Worm (Caenorhabditis elegans) whole organism, L4 larva: Measurements from ENCODE around the gene F42A9.6.

Experiments used
- D1046.2 ChIP-seq: fragments of 200-800 bp; sonication (Bioruptor generic); IDR thresholded peaks from 2 replicates; pipeline ENCODE4 v1.3.6; 2022; ENCODE audit warnings: missing genetic modification characterization, missing compliant biosample characterization
- T26A8.4 ChIP-seq: fragments of 200-800 bp; sonication (Bioruptor generic); IDR thresholded peaks from 2 replicates; pipeline ENCODE4 v1.3.6; 2022; ENCODE audit warnings: missing genetic modification characterization, missing compliant biosample characterization
- Y105C5A.15 ChIP-seq: fragments of 200-800 bp; sonication (Bioruptor generic); IDR thresholded peaks from 2 replicates; pipeline ENCODE4 v1.3.6; 2022; ENCODE audit warnings: missing genetic modification characterization, missing compliant biosample characterization
- Y5F2A.4 ChIP-seq: fragments of 200-800 bp; sonication (Bioruptor generic); optimal IDR thresholded peaks from 2 replicates; lab custom pipeline; 2018; ENCODE audit warnings: mild to moderate bottlenecking, missing genetic modification characterization, missing compliant biosample characterization
- aha-1 ChIP-seq: fragments of 150-350 bp; peaks from one replicate; lab custom pipeline; 2014; ENCODE audit warnings: missing biosample characterization, missing genetic modification characterization
- arid-1 ChIP-seq: fragments of 200-800 bp; sonication (Bioruptor generic); conservative IDR thresholded peaks from 2 replicates; pipeline ENCODE4 v1.3.6; 2022; ENCODE audit warnings: missing genetic modification reagents, missing genetic modification characterization, missing compliant biosample characterization
- ctbp-1 ChIP-seq: fragments of 200-800 bp; sonication (Bioruptor generic); IDR thresholded peaks from 2 replicates; pipeline ENCODE4 v1.3.6; 2022; ENCODE audit warnings: missing genetic modification reagents, missing genetic modification characterization, missing compliant biosample characterization
- dmd-6 ChIP-seq: fragments of 200-800 bp; sonication (Bioruptor generic); IDR thresholded peaks from 2 replicates; pipeline ENCODE4 v1.3.6; 2022; ENCODE audit warnings: missing genetic modification reagents, missing genetic modification characterization, missing compliant biosample characterization
- dpl-1 ChIP-seq: fragments of 150-350 bp; optimal IDR thresholded peaks from 2 replicates; lab custom pipeline; 2014; ENCODE audit warnings: missing biosample characterization, missing genetic modification reagents, missing genetic modification characterization
- egl-27 ChIP-seq: sonication (generic microtip); optimal IDR thresholded peaks from 3 replicates; lab custom pipeline; 2017; ENCODE audit warnings: missing biosample characterization, missing genetic modification reagents, missing genetic modification characterization
- egl-43 ChIP-seq: fragments of 200-800 bp; sonication (Bioruptor generic); IDR thresholded peaks from 2 replicates; pipeline ENCODE4 v1.3.6; 2022; ENCODE audit warnings: missing genetic modification reagents, missing genetic modification characterization, missing compliant biosample characterization
- fkh-10 ChIP-seq: fragments of 150-350 bp; optimal IDR thresholded peaks from 2 replicates; lab custom pipeline; 2014; ENCODE audit warnings: missing biosample characterization, missing genetic modification reagents, missing genetic modification characterization
- hif-1 ChIP-seq, 2 experiments: sonication (generic microtip); optimal IDR thresholded peaks; 2 replicates each; lab custom pipeline; 2016 to 2017; ENCODE audit warnings: missing compliant biosample characterization in 2 of 2, missing genetic modification characterization in 2 of 2, missing genetic modification reagents in 2 of 2, missing genotype in 2 of 2, mild to moderate bottlenecking in 1 of 2
- hlh-30 ChIP-seq: sonication (generic microtip); optimal IDR thresholded peaks from 2 replicates; lab custom pipeline; 2017; ENCODE audit warnings: antibody characterized with exemption, mild to moderate bottlenecking, missing genetic modification characterization, missing compliant biosample characterization; ENCODE audit not compliant: insufficient read depth
- lim-7 ChIP-seq: fragments of 200-800 bp; sonication (Bioruptor generic); IDR thresholded peaks from 2 replicates; pipeline ENCODE4 v1.3.6; 2022; ENCODE audit warnings: missing genetic modification characterization, missing compliant biosample characterization
- lin-13 ChIP-seq: fragments of 150-350 bp; optimal IDR thresholded peaks from 2 replicates; lab custom pipeline; 2014; ENCODE audit warnings: missing biosample characterization, missing genetic modification reagents, missing genetic modification characterization
- lin-15B ChIP-seq: fragments of 150-350 bp; sonication (generic microtip); optimal IDR thresholded peaks from 3 replicates; lab custom pipeline; 2014; ENCODE audit warnings: missing biosample characterization, missing genetic modification characterization
- lin-38 ChIP-seq: fragments of 200-800 bp; sonication (Bioruptor generic); IDR thresholded peaks from 2 replicates; pipeline ENCODE4 v1.3.6; 2022; ENCODE audit warnings: missing genetic modification reagents, missing genetic modification characterization, missing compliant biosample characterization
- madf-5 ChIP-seq, 2 experiments: fragments of 200-800 bp; sonication (Bioruptor generic); IDR thresholded peaks; 2 replicates each; pipeline ENCODE4 v1.3.6; 2022; ENCODE audit warnings: missing compliant biosample characterization in 2 of 2, missing genetic modification characterization in 2 of 2
- mdl-1 ChIP-seq, 2 experiments: fragments of 150-350 bp in 1 of 2; sonication (generic microtip) in 1 of 2; optimal IDR thresholded peaks; 2 replicates each; lab custom pipeline; 2014 to 2017; ENCODE audit warnings: missing biosample characterization in 2 of 2, missing genetic modification characterization in 2 of 2
- mep-1 ChIP-seq: fragments of 150-350 bp; sonication (generic microtip); optimal IDR thresholded peaks from 3 replicates; lab custom pipeline; 2014; ENCODE audit warnings: missing biosample characterization, missing genetic modification characterization
- nhr-102 ChIP-seq: sonication (generic microtip); optimal IDR thresholded peaks from 2 replicates; lab custom pipeline; 2016; ENCODE audit warnings: mild to moderate bottlenecking, missing genetic modification characterization, moderate library complexity, missing compliant biosample characterization
- nhr-11 ChIP-seq: fragments of 150-350 bp; optimal IDR thresholded peaks from 2 replicates; lab custom pipeline; 2014; ENCODE audit warnings: missing biosample characterization, missing genetic modification characterization
- nhr-25 ChIP-seq: sonication (generic microtip); optimal IDR thresholded peaks from 2 replicates; lab custom pipeline; 2017; ENCODE audit warnings: missing genetic modification characterization, mild to moderate bottlenecking, missing compliant biosample characterization, antibody characterized with exemption, moderate library complexity, borderline replicate concordance; ENCODE audit not compliant: insufficient read depth
- nhr-48 ChIP-seq: sonication (generic microtip); optimal IDR thresholded peaks from 2 replicates; lab custom pipeline; 2016; ENCODE audit warnings: mild to moderate bottlenecking, missing genetic modification characterization, missing compliant biosample characterization
- pha-4 ChIP-seq, 2 experiments: fragments of 150-350 bp in 1 of 2; fragments of 200-800 bp in 1 of 2; sonication (Bioruptor generic) in 1 of 2; IDR thresholded peaks in 1 of 2; optimal IDR thresholded peaks in 1 of 2; 2 replicates each; pipeline versions ENCODE4 v1.3.6 to Lab custom; 2014 to 2022; ENCODE audit warnings: missing genetic modification characterization in 2 of 2, missing genetic modification reagents in 2 of 2, missing biosample characterization in 1 of 2, missing compliant biosample characterization in 1 of 2
- rbr-2 ChIP-seq: sonication (generic microtip); optimal IDR thresholded peaks from 2 replicates; lab custom pipeline; 2016; ENCODE audit warnings: missing genotype, missing genetic modification characterization, missing compliant biosample characterization
- sdz-12 ChIP-seq: fragments of 200-800 bp; sonication (Bioruptor generic); optimal IDR thresholded peaks from 2 replicates; lab custom pipeline; 2018; ENCODE audit warnings: mild to moderate bottlenecking, missing genetic modification characterization, missing compliant biosample characterization
- snpc-1.2 ChIP-seq: fragments of 200-800 bp; sonication (Bioruptor generic); IDR thresholded peaks from 2 replicates; pipeline ENCODE4 v1.3.6; 2022; ENCODE audit warnings: missing genetic modification reagents, missing genetic modification characterization, missing compliant biosample characterization
- spr-1 ChIP-seq: sonication (generic microtip); optimal IDR thresholded peaks from 2 replicates; lab custom pipeline; 2016; ENCODE audit warnings: mild to moderate bottlenecking, missing genetic modification characterization, missing compliant biosample characterization
- tra-1 ChIP-seq: fragments of 200-800 bp; sonication (Bioruptor generic); IDR thresholded peaks from 2 replicates; pipeline ENCODE4 v1.3.6; 2022; ENCODE audit warnings: missing genetic modification reagents, missing genetic modification characterization, missing compliant biosample characterization
- unc-130 ChIP-seq: sonication (generic microtip); optimal IDR thresholded peaks from 2 replicates; lab custom pipeline; 2016; ENCODE audit warnings: missing genetic modification reagents, missing genetic modification characterization, missing compliant biosample characterization
- unc-39 ChIP-seq: sonication (generic microtip); optimal IDR thresholded peaks from 2 replicates; lab custom pipeline; 2017; ENCODE audit warnings: missing biosample characterization, missing genetic modification characterization
- unc-62 ChIP-seq, 3 experiments: fragments of 150-350 bp in 1 of 3; sonication (generic microtip); optimal IDR thresholded peaks in 2 of 3; peaks in 1 of 3; 1 replicate in 1 of 3; 2 replicates in 2 of 3; lab custom pipeline; 2014 to 2017; ENCODE audit warnings: missing biosample characterization in 3 of 3, missing genetic modification characterization in 3 of 3, missing genetic modification reagents in 3 of 3, missing genotype in 1 of 3
- zip-11 ChIP-seq: fragments of 200-800 bp; sonication (Bioruptor generic); IDR thresholded peaks from 2 replicates; pipeline ENCODE4 v1.3.6; 2022; ENCODE audit warnings: missing genetic modification characterization, missing compliant biosample characterization

F42A9.6 gene

ce11 chrIV:8620102-8620733 is 11.2 kb downstream of the F42A9.6 start, which contains the start of gene lin-49 (continued):
- no peak for TF ChIP-seq snpc-1.2
- TF ChIP-seq lin-15B (tag; lab: Kevin White, UChicago), result no peak
- TF ChIP-seq dmd-6, result peak; percentile 62
- 0 out of 2 replicates have a peak, but pooled peaks have one; percentile 11 for TF ChIP-seq arid-1
- TF ChIP-seq lin-13, result peak; percentile 47
- no peak for TF ChIP-seq tra-1 (GFP tag; lab: Robert Waterston, UW)
- TF ChIP-seq rbr-2, result peak; percentile 56
- TF ChIP-seq fkh-10 (GFP tag; lab: Kevin White, UChicago), result peak; percentile 1
- peak; percentile 9 to 83 for TF ChIP-seq mdl-1 (tag; optimal IDR thresholded peaks at IDR 0.05; lab: Kevin White, UChicago)
- peak; percentile 12 for TF ChIP-seq nhr-48
- peak in 1 of 2 experiments; percentile 10 for TF ChIP-seq unc-62 (GFP tag; optimal IDR thresholded peaks at IDR 0.05 in 1 of 2; lab: Kevin White, UChicago)
- no peak for TF ChIP-seq unc-62 (tag; optimal IDR thresholded peaks at IDR 0.05; lab: Kevin White, UChicago)
- TF ChIP-seq madf-5 (GFP tag; IDR thresholded peaks at IDR 0.05; lab: Robert Waterston, UW), result no peak
- TF ChIP-seq nhr-102 (tag; lab: Kevin White, UChicago), result peak; percentile 20
- peak; percentile 41 for TF ChIP-seq nhr-25 (tag; lab: Kevin White, UChicago)
- no peak for TF ChIP-seq Y105C5A.15
- no peak for TF ChIP-seq zip-11 (GFP tag; lab: Robert Waterston, UW)
- 0 out of 2 replicates have a peak, but pooled peaks have one; percentile 42 for TF ChIP-seq ctbp-1
- TF ChIP-seq hif-1 (tag; optimal IDR thresholded peaks at IDR 0.05; lab: Kevin White, UChicago), result peak in 1 of 2 experiments; percentile 38
- TF ChIP-seq lin-38 (GFP tag; lab: Robert Waterston, UW), result peak; percentile 44
- no peak for TF ChIP-seq Y5F2A.4 (GFP tag; lab: Kevin White, UChicago)
- TF ChIP-seq lim-7 (GFP tag; lab: Robert Waterston, UW), result no peak
- TF ChIP-seq hlh-30 (tag; lab: Kevin White, UChicago), result peak; percentile 97
- TF ChIP-seq, all 104 proteins: peak for 30

ce11 chrIV:8625730-8626129 is 16.7 kb downstream of the F42A9.6 start:
- TF ChIP-seq tra-1 (GFP tag; lab: Robert Waterston, UW), result no peak
- no peak for TF ChIP-seq T26A8.4 (GFP tag; lab: Robert Waterston, UW)
- no peak for TF ChIP-seq unc-39 (tag; lab: Kevin White, UChicago)
- no peak for TF ChIP-seq unc-130 (GFP tag; lab: Kevin White, UChicago)
- no peak for TF ChIP-seq sdz-12
- TF ChIP-seq lin-13, result no peak
- no peak for TF ChIP-seq mep-1
- TF ChIP-seq, all 104 proteins: peak for 0

ce11 chrIV:8626294-8626693 is 17.3 kb downstream of the F42A9.6 start:
- TF ChIP-seq nhr-11 (tag; lab: Kevin White, UChicago), result no peak
- 0 out of 2 replicates have a peak, but pooled peaks have one; percentile 24 for TF ChIP-seq egl-43
- TF ChIP-seq egl-27, result no peak
- TF ChIP-seq spr-1, result no peak
- 0 out of 2 replicates have a peak, but pooled peaks have one; percentile 8 for TF ChIP-seq pha-4 (GFP tag; IDR thresholded peaks at IDR 0.05; lab: Robert Waterston, UW)
- no peak for TF ChIP-seq pha-4 (tag; optimal IDR thresholded peaks at IDR 0.05; lab: Kevin White, UChicago)
- 0 out of 2 replicates have a peak, but pooled peaks have one; percentile 18 for TF ChIP-seq ctbp-1
- peak; percentile 8 for TF ChIP-seq aha-1 (tag; lab: Kevin White, UChicago)
- no peak for TF ChIP-seq lin-15B (tag; lab: Kevin White, UChicago)
- peak in 1 of 2 experiments; percentile 4 for TF ChIP-seq hif-1 (tag; optimal IDR thresholded peaks at IDR 0.05; lab: Kevin White, UChicago)
- TF ChIP-seq D1046.2 (GFP tag; lab: Robert Waterston, UW), result no peak
- TF ChIP-seq dpl-1 (GFP tag; lab: Kevin White, UChicago), result no peak
- TF ChIP-seq lin-38 (GFP tag; lab: Robert Waterston, UW), result no peak
- peak; percentile 70; the same call in 1 of the 2 replicates for TF ChIP-seq T26A8.4 (GFP tag; lab: Robert Waterston, UW)
